Fruit fly (Drosophila melanogaster) whole organism, embryonic: ENCODE results near the gene CG5892.

Experiments used
- Awh ChIP-seq: fragments of 200-800 bp; sonication (Bioruptor generic); IDR thresholded peaks from 2 replicates; pipeline ENCODE4, ENCODE4 v1.3.6; 2022; ENCODE audit warnings: missing biosample characterization, missing genetic modification characterization
- CG11085 ChIP-seq: fragments of 200-800 bp; sonication (Bioruptor generic); IDR thresholded peaks from 2 replicates; pipeline ENCODE4 v1.3.6; 2022; ENCODE audit warnings: missing biosample characterization, missing genetic modification characterization
- CG11560 ChIP-seq: fragments of 200-800 bp; sonication (Bioruptor generic); IDR thresholded peaks from 3 replicates; pipeline ENCODE4 v1.3.6; 2022; ENCODE audit warnings: missing biosample characterization, missing genetic modification characterization
- CG11696 ChIP-seq: fragments of 200-800 bp; sonication (Bioruptor generic); IDR thresholded peaks from 2 replicates; pipeline ENCODE4 v1.3.6; 2022; ENCODE audit warnings: missing biosample characterization, missing genetic modification characterization
- CG12104 ChIP-seq: fragments of 200-800 bp; sonication (Bioruptor generic); optimal IDR thresholded peaks from 3 replicates; lab custom pipeline; 2016; ENCODE audit warnings: missing biosample characterization, missing genetic modification characterization
- CG18262 ChIP-seq: fragments of 200-800 bp; optimal IDR thresholded peaks from 3 replicates; lab custom pipeline; 2019; ENCODE audit warnings: missing biosample characterization, mild to moderate bottlenecking, missing genetic modification characterization, moderate library complexity
- CG2202 ChIP-seq: fragments of 200-800 bp; sonication (Bioruptor generic); optimal IDR thresholded peaks from 2 replicates; lab custom pipeline; 2018; ENCODE audit warnings: missing biosample characterization, mild to moderate bottlenecking, missing genetic modification characterization
- CG3838 ChIP-seq: fragments of 200-800 bp; sonication (Bioruptor generic); optimal IDR thresholded peaks from 3 replicates; lab custom pipeline; 2016; ENCODE audit warnings: missing biosample characterization, missing genetic modification characterization
- CG4404 ChIP-seq: fragments of 200-800 bp; sonication (Bioruptor generic); IDR thresholded peaks from 2 replicates; pipeline ENCODE4 v1.3.6; 2022; ENCODE audit warnings: missing biosample characterization, missing genetic modification characterization
- CG8089 ChIP-seq: fragments of 200-800 bp; sonication (Bioruptor generic); optimal IDR thresholded peaks from 3 replicates; lab custom pipeline; 2016; ENCODE audit warnings: missing biosample characterization, missing genetic modification characterization
- CG9609 ChIP-seq: fragments of 200-800 bp; sonication (Bioruptor generic); optimal IDR thresholded peaks from 3 replicates; lab custom pipeline; 2016; ENCODE audit warnings: missing biosample characterization, missing genetic modification characterization
- D19A ChIP-seq: fragments of 200-800 bp; optimal IDR thresholded peaks from 3 replicates; lab custom pipeline; 2019; ENCODE audit warnings: missing biosample characterization, mild to moderate bottlenecking, missing genetic modification characterization, moderate library complexity
- Dll ChIP-seq: fragments of 200-800 bp; sonication (Bioruptor generic); IDR thresholded peaks from 4 replicates; pipeline ENCODE4 v1.3.6; 2022; ENCODE audit warnings: missing biosample characterization, missing genetic modification characterization; ENCODE audit not compliant: partially characterized antibody
- Ets97D ChIP-seq: fragments of 200-800 bp; sonication (Bioruptor generic); optimal IDR thresholded peaks from 3 replicates; lab custom pipeline; 2016; ENCODE audit warnings: missing biosample characterization, missing genetic modification characterization
- HLH4C ChIP-seq: fragments of 200-800 bp; sonication (Bioruptor generic); IDR thresholded peaks from 3 replicates; pipeline ENCODE4 v1.3.6; 2022; ENCODE audit warnings: missing biosample characterization, missing genetic modification characterization; ENCODE audit not compliant: partially characterized antibody
- Hsf ChIP-seq: fragments of 200-800 bp; sonication (Bioruptor generic); optimal IDR thresholded peaks from 3 replicates; lab custom pipeline; 2016; ENCODE audit warnings: missing biosample characterization, missing genetic modification characterization
- Kr ChIP-seq: fragments of 200-800 bp; sonication (Bioruptor generic); optimal IDR thresholded peaks from 2 replicates; lab custom pipeline; 2017; ENCODE audit warnings: missing biosample characterization, mild to moderate bottlenecking, missing genetic modification characterization
- Med ChIP-seq: fragments of 200-800 bp; sonication (Bioruptor generic); peaks from one replicate; lab custom pipeline; 2016; ENCODE audit warnings: missing biosample characterization, missing genetic modification characterization, mild to moderate bottlenecking, inconsistent platforms, moderate library complexity
- Sin3A ChIP-seq: fragments of >200 bp; optimal IDR thresholded peaks from 2 replicates; lab custom pipeline; 2018
- Stat92E ChIP-seq, 3 experiments: fragments of >200 bp in 2 of 3; fragments of 200-800 bp in 1 of 3; sonication (Bioruptor generic) in 1 of 3; optimal IDR thresholded peaks; 2 replicates each; lab custom pipeline; 2017 to 2019; ENCODE audit warnings: missing biosample characterization in 3 of 3, missing genetic modification characterization in 3 of 3, mild to moderate bottlenecking in 1 of 3, moderate library complexity in 1 of 3
- bbx ChIP-seq: fragments of 200-800 bp; sonication (Bioruptor generic); IDR thresholded peaks from 2 replicates; pipeline ENCODE4 v1.3.6; 2022; ENCODE audit warnings: missing biosample characterization, missing genetic modification characterization; ENCODE audit not compliant: partially characterized antibody
- cad ChIP-seq: fragments of >200 bp; optimal IDR thresholded peaks from 2 replicates; lab custom pipeline; 2017; ENCODE audit warnings: missing biosample characterization, missing genetic modification characterization
- ci ChIP-seq: fragments of 200-800 bp; sonication (Bioruptor generic); IDR thresholded peaks from 3 replicates; pipeline ENCODE4 v1.3.6; 2022; ENCODE audit warnings: missing biosample characterization, missing genetic modification characterization
- cwo ChIP-seq: fragments of 200-800 bp; sonication (Bioruptor generic); optimal IDR thresholded peaks from 3 replicates; lab custom pipeline; 2017; ENCODE audit warnings: missing biosample characterization, missing genetic modification characterization, mild to moderate bottlenecking, moderate library complexity, missing genetic modification reagents
- emc ChIP-seq: fragments of 200-800 bp; sonication (Bioruptor generic); optimal IDR thresholded peaks from 2 replicates; lab custom pipeline; 2016; ENCODE audit warnings: missing biosample characterization, missing genetic modification characterization
- pfk ChIP-seq: fragments of 200-800 bp; sonication (Bioruptor generic); optimal IDR thresholded peaks from 2 replicates; lab custom pipeline; 2018; ENCODE audit warnings: missing biosample characterization, mild to moderate bottlenecking, missing genetic modification characterization, moderate library complexity
- pros ChIP-seq: fragments of 200-800 bp; sonication (Bioruptor generic); optimal IDR thresholded peaks from 3 replicates; lab custom pipeline; 2019; ENCODE audit warnings: missing biosample characterization, mild to moderate bottlenecking, missing genetic modification characterization, moderate library complexity
- row ChIP-seq: fragments of 200-800 bp; sonication (Bioruptor generic); IDR thresholded peaks from 3 replicates; pipeline ENCODE4 v1.3.6; 2022; ENCODE audit warnings: missing biosample characterization, missing genetic modification characterization
- toy ChIP-seq: fragments of 200-800 bp; sonication (Bioruptor generic); IDR thresholded peaks from 2 replicates; pipeline ENCODE4 v1.3.6; 2022; ENCODE audit warnings: missing biosample characterization, missing genetic modification characterization
- vfl ChIP-seq: fragments of 200-800 bp; sonication (Bioruptor generic); optimal IDR thresholded peaks from 2 replicates; lab custom pipeline; 2016; ENCODE audit warnings: missing biosample characterization, missing genetic modification characterization
- vvl ChIP-seq: fragments of 200-800 bp; sonication (Bioruptor generic); IDR thresholded peaks from 2 replicates; pipeline ENCODE4 v1.3.6; 2022; ENCODE audit warnings: missing biosample characterization, missing genetic modification characterization

CG5892 gene

dm6 chr3R:21295004-21295403 is 52.6 kb downstream of the CG5892 start (continued):
- TF ChIP-seq Ets97D (GFP tag; lab: Kevin White, UChicago): no peak
- TF ChIP-seq HLH4C (GFP tag; lab: Robert Waterston, UW): no peak
- no peak for TF ChIP-seq emc (GFP tag; lab: Kevin White, UChicago)
- TF ChIP-seq Stat92E (GFP tag; optimal IDR thresholded peaks at IDR 0.05; lab: Kevin White, UChicago): no peak
- peak; percentile 7 for TF ChIP-seq Hsf (GFP tag; lab: Kevin White, UChicago)
- TF ChIP-seq CG9609 (GFP tag; lab: Kevin White, UChicago): no peak
- TF ChIP-seq cwo (GFP tag; lab: Kevin White, UChicago): no peak
- TF ChIP-seq row: peak; percentile 29; the same call in 1 of the 3 replicates
- TF ChIP-seq Awh (GFP tag; lab: Robert Waterston, UW): 0 out of 2 replicates have a peak, but pooled peaks have one; percentile 14
- TF ChIP-seq Med (GFP tag; lab: Kevin White, UChicago): peak; percentile 71
- TF ChIP-seq CG3838 (GFP tag; lab: Kevin White, UChicago): no peak
- no peak for TF ChIP-seq toy (GFP tag; lab: Robert Waterston, UW)
- TF ChIP-seq Sin3A (lab: Kevin White, UChicago): no peak
- no peak for TF ChIP-seq CG2202 (tag; lab: Kevin White, UChicago)
- TF ChIP-seq CG11560 (tag; lab: Robert Waterston, UW): no peak
- TF ChIP-seq vvl: peak; percentile 52; the same call in 1 of the 2 replicates
- no peak for TF ChIP-seq vfl
- no peak for TF ChIP-seq CG11085 (GFP tag; lab: Robert Waterston, UW)
- TF ChIP-seq bbx: peak; percentile 26; the same call in 1 of the 2 replicates
- peak; percentile 51 for TF ChIP-seq pros
- no peak for TF ChIP-seq CG12104
- no peak for TF ChIP-seq cad
- no peak for TF ChIP-seq Kr
- no peak for TF ChIP-seq Dll (GFP tag; lab: Robert Waterston, UW)
- TF ChIP-seq CG11696 (GFP tag; lab: Robert Waterston, UW): no peak
- TF ChIP-seq pfk (GFP tag; lab: Kevin White, UChicago): no peak
- peak; percentile 55; the same call in 1 of the 3 replicates for TF ChIP-seq ci (GFP tag; lab: Robert Waterston, UW)
- TF ChIP-seq CG8089: no peak
- TF ChIP-seq CG18262 (tag; lab: Kevin White, UChicago): no peak
- TF ChIP-seq D19A: no peak
- TF ChIP-seq CG4404 (GFP tag; lab: Robert Waterston, UW): no peak
